Worm (Caenorhabditis elegans): ENCODE results near the gene C11H1.9.

Gene C11H1.9

ce11 chrX:14320298-14320697 lies at the start of gene C11H1.9:
C11H1.9 (minus strand) TSS chrX:14320398.
- TF ChIP-seq egrh-3 (GFP tag; IDR thresholded peaks at IDR 0.05) (no peak), ceh-58 (GFP tag; IDR thresholded peaks at IDR 0.05) (no peak), bed-2 (GFP tag; IDR thresholded peaks at IDR 0.05) (no peak), akir-1 (GFP tag; optimal IDR thresholded peaks at IDR 0.05) (no peak), mxl-1 (tag; optimal IDR thresholded peaks at IDR 0.05) (no peak), unc-62 (GFP tag; optimal IDR thresholded peaks at IDR 0.05) (no peak), pbrm-1 (GFP tag; IDR thresholded peaks at IDR 0.05) (no peak), hrde-1 (tag; optimal IDR thresholded peaks at IDR 0.05; ENCODE audit: borderline replicate concordance) (no peak), ztf-6 (GFP tag; IDR thresholded peaks at IDR 0.05) (no peak), hlh-26 (GFP tag; conservative IDR thresholded peaks at IDR 0.05) (no peak), ceh-91 (GFP tag; IDR thresholded peaks at IDR 0.05) (no peak), hlh-12 (tag; optimal IDR thresholded peaks at IDR 0.05) (no peak), ets-4 (GFP tag; optimal IDR thresholded peaks at IDR 0.05) (no peak), repo-1 (tag; optimal IDR thresholded peaks at IDR 0.05) (no peak), hsf-1 (GFP tag; IDR thresholded peaks at IDR 0.05) (no peak), F22D6.2 (tag; optimal IDR thresholded peaks at IDR 0.05) (no peak), bed-1 (GFP tag; IDR thresholded peaks at IDR 0.05) (no peak), tbx-9 (tag; optimal IDR thresholded peaks at IDR 0.05; ENCODE audit: borderline replicate concordance) (no peak), attf-6 (GFP tag; IDR thresholded peaks at IDR 0.05) (no peak), die-1 (tag; optimal IDR thresholded peaks at IDR 0.05) (no peak)

- TF ChIP-seq mxl-1 (tag; optimal IDR thresholded peaks at IDR 0.05) (no peak), aptf-3 (GFP tag; IDR thresholded peaks at IDR 0.05) (no peak), ceh-100 (GFP tag; IDR thresholded peaks at IDR 0.05) (no peak), hlh-12 (tag; optimal IDR thresholded peaks at IDR 0.05) (no peak), F39B2.1 (GFP tag; IDR thresholded peaks at IDR 0.05) (no peak), Y53G8AR.9 (GFP tag; conservative IDR thresholded peaks at IDR 0.05) (no peak), F57C9.4 (tag; optimal IDR thresholded peaks at IDR 0.05) (no peak), bed-2 (GFP tag; IDR thresholded peaks at IDR 0.05) (no peak), gei-17 (GFP tag; optimal IDR thresholded peaks at IDR 0.05) (no peak), ztf-3 (GFP tag; optimal IDR thresholded peaks at IDR 0.05) (no peak), chd-7 (tag; optimal IDR thresholded peaks at IDR 0.05) (no peak), F33H1.4 (GFP tag; IDR thresholded peaks at IDR 0.05) (no peak), xnd-1 (tag; optimal IDR thresholded peaks at IDR 0.05) (no peak), Y53F4B.3 (GFP tag; IDR thresholded peaks at IDR 0.05) (no peak), ama-1 (optimal IDR thresholded peaks at IDR 0.05) (no peak), ama-1 (GFP tag; optimal IDR thresholded peaks at IDR 0.05) (no peak), C17E4.6 (GFP tag; IDR thresholded peaks at IDR 0.05) (no peak), madf-3 (GFP tag; IDR thresholded peaks at IDR 0.05) (no peak)
These were observed 45.9 kb upstream of the C11H1.9 start for ce11 chrX:14366081-14366480.

ce11 chrX:14359571-14359970 lies 39.4 kb upstream of the C11H1.9 start:
- TF ChIP-seq hmg-1.2 (GFP tag; IDR thresholded peaks at IDR 0.05) (no peak), F57C9.4 (tag; optimal IDR thresholded peaks at IDR 0.05) (no peak), snpc-1.1 (tag; optimal IDR thresholded peaks at IDR 0.05; ENCODE audit: insufficient read depth) (no peak), F37B4.10 (GFP tag; IDR thresholded peaks at IDR 0.05) (no peak), zfh-2 (GFP tag; conservative IDR thresholded peaks at IDR 0.05) (no peak), atf-7 (tag; optimal IDR thresholded peaks at IDR 0.05) (no peak), repo-1 (tag; optimal IDR thresholded peaks at IDR 0.05) (no peak), athp-1 (tag; optimal IDR thresholded peaks at IDR 0.05) (no peak)
